Worm (Caenorhabditis elegans) whole organism, L4 larva: ENCODE data around the gene gcy-23.
A peak's percentile ranks its signal among the peaks of the same experiment; 100 is the strongest.

Experiments used
- madf-5 ChIP-seq, 2 experiments: fragments of 200-800 bp; sonication (Bioruptor generic); IDR thresholded peaks; 2 replicates each; pipeline ENCODE4 v1.3.6; 2022; ENCODE audit warnings: missing compliant biosample characterization in 2 of 2, missing genetic modification characterization in 2 of 2
- nhr-237 ChIP-seq: sonication (generic microtip); optimal IDR thresholded peaks from 2 replicates; lab custom pipeline; 2017; ENCODE audit warnings: missing biosample characterization, missing genetic modification characterization

ce11 chrIV:3233429-3233885 lies 55.7 kb downstream of the gcy-23 start:
- TF ChIP-seq nhr-237 (tag; lab: Kevin White, UChicago) (no peak), madf-5 (GFP tag; IDR thresholded peaks at IDR 0.05; lab: Robert Waterston, UW) (0 out of 4 replicates have a peak, but pooled peaks of 1 of the 2 experiments have one; percentile 46)
